Worm (Caenorhabditis elegans) whole organism, late embryonic: ENCODE data around the gene cyp-33C11.

Experiments
- eyg-1 ChIP-seq: sonication (generic microtip); optimal IDR thresholded peaks from 2 replicates; lab custom pipeline; 2016; ENCODE audit warnings: missing genotype, missing genetic modification characterization, missing compliant biosample characterization
- hlh-30 ChIP-seq: sonication (generic microtip); optimal IDR thresholded peaks from 2 replicates; lab custom pipeline; 2017; ENCODE audit warnings: antibody characterized with exemption, missing genetic modification characterization, missing compliant biosample characterization; ENCODE audit not compliant: insufficient read depth
- lin-11 ChIP-seq: fragments of 200-800 bp; sonication (Bioruptor generic); optimal IDR thresholded peaks from 2 replicates; lab custom pipeline; 2018; ENCODE audit warnings: mild to moderate bottlenecking, missing genetic modification characterization, missing compliant biosample characterization
- pha-4 ChIP-seq: fragments of 150-350 bp; optimal IDR thresholded peaks from 2 replicates; lab custom pipeline; 2018; ENCODE audit warnings: missing biosample characterization, missing genetic modification reagents, missing genetic modification characterization
- pqm-1 ChIP-seq: sonication (generic microtip); optimal IDR thresholded peaks from 2 replicates; lab custom pipeline; 2016; ENCODE audit warnings: missing genetic modification characterization, missing compliant biosample characterization

DNA sequence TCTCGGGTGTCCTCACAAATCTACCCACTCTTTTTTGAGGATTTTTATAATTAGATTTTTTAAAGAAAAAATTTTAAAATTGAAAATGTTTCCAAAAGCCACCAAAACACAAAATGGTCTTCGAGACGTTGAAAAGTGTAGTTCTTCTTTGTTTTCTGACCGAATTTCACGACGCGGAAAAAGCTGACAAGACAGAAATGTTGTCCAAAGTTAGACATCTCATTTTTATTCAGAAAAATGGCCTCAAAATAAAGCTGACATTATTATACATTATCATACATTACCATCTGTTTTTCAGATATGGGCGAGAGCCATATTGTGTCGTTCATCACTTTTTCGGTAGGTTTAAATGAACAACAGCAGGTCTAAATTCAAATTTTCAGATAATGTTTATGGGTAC lies 33.1 kb downstream of the cyp-33C11 start, which contains the start of gene srx-22:
- TF ChIP-seq eyg-1 (tag; lab: Kevin White, UChicago), result no peak
- no peak for TF ChIP-seq pqm-1
- TF ChIP-seq hlh-30 (tag; lab: Kevin White, UChicago), result no peak
- TF ChIP-seq pha-4, result no peak
- TF ChIP-seq lin-11 (tag; lab: Kevin White, UChicago), result no peak
